Worm (Caenorhabditis elegans): ENCODE data around the gene nspc-14.

DNA sequence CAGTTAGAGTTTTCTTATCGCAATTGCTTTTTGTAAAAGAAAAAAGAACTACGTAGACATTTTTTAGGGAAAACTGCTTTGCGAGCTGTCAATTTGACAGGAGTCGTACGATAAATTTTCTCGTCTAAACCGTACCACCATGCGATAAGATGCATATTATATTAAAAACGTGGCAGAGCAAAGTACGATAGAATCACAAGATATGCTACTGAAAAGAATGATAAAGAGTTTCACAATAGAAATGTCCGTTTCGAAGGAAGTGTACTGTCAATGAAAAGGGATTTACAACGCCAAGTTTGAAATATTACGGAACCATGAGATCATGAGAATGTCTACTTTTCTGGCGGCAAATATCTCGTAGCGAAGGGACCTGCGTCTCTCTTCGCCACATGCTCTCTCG, 5.9 kb upstream of the nspc-14 start, which contains the start of gene F19H6.5:
- TF ChIP-seq ceh-82 (tag; optimal IDR thresholded peaks at IDR 0.05) (no peak), lsy-2 (tag; optimal IDR thresholded peaks at IDR 0.05) (no peak)

All from whole organism, L4 larva.